Worm (Caenorhabditis elegans): ENCODE results near the gene ragc-1.

DNA sequence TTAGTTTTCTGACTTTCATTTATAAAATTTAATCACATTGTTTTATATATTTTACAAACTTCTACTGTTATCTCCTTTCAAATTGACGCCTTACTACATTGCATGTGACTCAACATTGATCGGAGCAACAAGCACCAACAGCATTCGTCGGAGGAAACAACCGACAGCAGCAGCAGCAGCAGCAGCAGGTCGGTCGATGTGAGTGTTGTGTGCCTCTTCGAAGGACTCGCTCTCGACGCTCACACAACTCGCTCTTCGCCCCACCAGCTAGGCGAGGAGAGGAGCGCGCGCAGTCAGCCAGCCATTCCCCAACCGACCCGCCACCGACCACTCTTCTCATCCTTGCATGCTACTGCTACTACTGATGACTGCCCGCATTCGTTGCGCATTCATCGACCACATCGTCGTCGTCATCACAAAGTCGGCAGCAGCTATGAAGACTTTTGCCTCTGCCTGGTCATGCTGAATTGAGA lies 20.8 kb downstream of the ragc-1 start, which contains the start of gene F12F6.1:
- no peak for TF ChIP-seq tra-4 (tag; optimal IDR thresholded peaks at IDR 0.05)
- TF ChIP-seq B0310.2 (tag; optimal IDR thresholded peaks at IDR 0.05) = no peak
- TF ChIP-seq ceh-36 (tag; optimal IDR thresholded peaks at IDR 0.05) = no peak
- no peak for TF ChIP-seq ama-1 (optimal IDR thresholded peaks at IDR 0.05)
- TF ChIP-seq ets-7 (tag; optimal IDR thresholded peaks at IDR 0.05) = no peak
- 0 out of 2 replicates have a peak, but pooled peaks have one; percentile 46 for TF ChIP-seq sea-1 (GFP tag; conservative IDR thresholded peaks at IDR 0.05)
- no peak for TF ChIP-seq hmbx-1 (tag; optimal IDR thresholded peaks at IDR 0.05)
- TF ChIP-seq pes-1 (GFP tag; IDR thresholded peaks at IDR 0.05) = no peak
- no peak for TF ChIP-seq tbx-37 (GFP tag; conservative IDR thresholded peaks at IDR 0.05)
- TF ChIP-seq hnd-1 (tag; optimal IDR thresholded peaks at IDR 0.05) = no peak
- TF ChIP-seq tbx-11 (GFP tag; IDR thresholded peaks at IDR 0.05) = no peak
- TF ChIP-seq ceh-13 (GFP tag; optimal IDR thresholded peaks at IDR 0.05) = no peak
- TF ChIP-seq hmg-4 (GFP tag; optimal IDR thresholded peaks at IDR 0.05) = peak; percentile 81
- TF ChIP-seq F13C5.2 (tag; optimal IDR thresholded peaks at IDR 0.05) = no peak
